Fruit fly (Drosophila melanogaster) whole organism, prepupa: ENCODE measurements around the gene corn.

Experiments
- CG3032 ChIP-seq: fragments of 200-800 bp; optimal IDR thresholded peaks from 2 replicates; lab custom pipeline; 2019; ENCODE audit warnings: missing biosample characterization, mild to moderate bottlenecking, missing genetic modification characterization, moderate library complexity
- CG6163 ChIP-seq: fragments of 200-800 bp; sonication (Bioruptor generic); IDR thresholded peaks from 3 replicates; pipeline ENCODE4 v1.3.6; 2022; ENCODE audit warnings: missing biosample characterization, missing genetic modification characterization
- CG6854 ChIP-seq: fragments of 200-800 bp; sonication (Bioruptor generic); optimal IDR thresholded peaks from 2 replicates; lab custom pipeline; 2017; ENCODE audit warnings: missing biosample characterization, mild to moderate bottlenecking, missing genetic modification characterization
- Gug ChIP-seq: fragments of 200-800 bp; sonication (Bioruptor generic); IDR thresholded peaks from 2 replicates; pipeline ENCODE4 v1.3.6; 2022; ENCODE audit warnings: missing biosample characterization, missing genetic modification characterization
- OdsH ChIP-seq: fragments of 200-800 bp; sonication (Bioruptor generic); optimal IDR thresholded peaks from 3 replicates; lab custom pipeline; 2016; ENCODE audit warnings: missing biosample characterization, missing genetic modification characterization
- cyc ChIP-seq: fragments of 200-800 bp; sonication (Bioruptor generic); optimal IDR thresholded peaks from 3 replicates; lab custom pipeline; 2016; ENCODE audit warnings: missing biosample characterization, missing genetic modification characterization
- esn ChIP-seq: fragments of 200-800 bp; sonication (Bioruptor generic); optimal IDR thresholded peaks from 2 replicates; lab custom pipeline; 2016; ENCODE audit warnings: missing biosample characterization, mild to moderate bottlenecking, missing genetic modification characterization, moderate library complexity
- fd85E ChIP-seq: fragments of 200-800 bp; sonication (Bioruptor generic); optimal IDR thresholded peaks from 3 replicates; lab custom pipeline; 2016; ENCODE audit warnings: missing biosample characterization, missing genetic modification characterization
- lz ChIP-seq: fragments of 200-800 bp; sonication (Bioruptor generic); optimal IDR thresholded peaks from 3 replicates; lab custom pipeline; 2016; ENCODE audit warnings: missing biosample characterization, missing genetic modification characterization
- svp ChIP-seq: fragments of 200-800 bp; sonication (Bioruptor generic); peaks from one replicate; lab custom pipeline; 2016; ENCODE audit warnings: missing biosample characterization, missing genetic modification characterization

dm6 chr3L:7149388-7149787 is 7.5 kb downstream of the corn start:
- TF ChIP-seq fd85E (GFP tag; lab: Kevin White, UChicago) (no peak), OdsH (GFP tag; lab: Kevin White, UChicago) (no peak), Gug (GFP tag; lab: Robert Waterston, UW) (no peak), svp (no peak), CG6854 (no peak), esn (GFP tag; lab: Kevin White, UChicago) (no peak), lz (no peak), CG6163 (no peak), CG3032 (tag; lab: Kevin White, UChicago) (no peak), cyc (GFP tag; lab: Kevin White, UChicago) (no peak)
